Fruit fly (Drosophila melanogaster) whole organism, prepupa: ENCODE results near the gene CG7370.

Source experiments
- CG11294 ChIP-seq: fragments of 200-800 bp; sonication (Bioruptor generic); IDR thresholded peaks from 2 replicates; pipeline ENCODE4 v1.3.6; 2022; ENCODE audit warnings: missing biosample characterization, missing genetic modification characterization
- CG11762 ChIP-seq: fragments of 200-800 bp; sonication (Bioruptor generic); optimal IDR thresholded peaks from 3 replicates; lab custom pipeline; 2016; ENCODE audit warnings: missing biosample characterization, missing genetic modification characterization; ENCODE audit not compliant: insufficient read depth
- CG6163 ChIP-seq: fragments of 200-800 bp; sonication (Bioruptor generic); IDR thresholded peaks from 3 replicates; pipeline ENCODE4 v1.3.6; 2022; ENCODE audit warnings: missing biosample characterization, missing genetic modification characterization
- CG6854 ChIP-seq: fragments of 200-800 bp; sonication (Bioruptor generic); optimal IDR thresholded peaks from 2 replicates; lab custom pipeline; 2017; ENCODE audit warnings: missing biosample characterization, mild to moderate bottlenecking, missing genetic modification characterization
- CG8119 ChIP-seq: fragments of 200-800 bp; sonication (Bioruptor generic); IDR thresholded peaks from 3 replicates; pipeline ENCODE4 v1.3.6; 2022; ENCODE audit warnings: missing biosample characterization, missing genetic modification characterization
- achi ChIP-seq: fragments of 200-800 bp; sonication (Bioruptor generic); optimal IDR thresholded peaks from 3 replicates; lab custom pipeline; 2016; ENCODE audit warnings: missing biosample characterization, missing genetic modification characterization
- dac ChIP-seq: fragments of 200-800 bp; sonication (Bioruptor generic); optimal IDR thresholded peaks from 2 replicates; lab custom pipeline; 2017; ENCODE audit warnings: missing biosample characterization, mild to moderate bottlenecking, missing genetic modification characterization
- eg ChIP-seq: fragments of 200-800 bp; sonication (Bioruptor generic); IDR thresholded peaks from 3 replicates; pipeline ENCODE4 v1.3.6; 2022; ENCODE audit warnings: missing biosample characterization, missing genetic modification characterization
- ss ChIP-seq, 2 experiments: fragments of 200-800 bp; sonication (Bioruptor generic); optimal IDR thresholded peaks; 2 replicates in 1 of 2; 3 replicates in 1 of 2; lab custom pipeline; 2017 to 2018; ENCODE audit warnings: mild to moderate bottlenecking in 2 of 2, missing biosample characterization in 2 of 2, missing genetic modification characterization in 2 of 2, moderate library complexity in 1 of 2

dm6 chr3L:21819497-21819896 is 49.9 kb downstream of the CG7370 start:
- TF ChIP-seq CG11294 (no peak), CG8119 (no peak), dac (no peak), eg (GFP tag; lab: Robert Waterston, UW) (no peak), ss (GFP tag; optimal IDR thresholded peaks at IDR 0.05; lab: Kevin White, UChicago) (no peak), CG6163 (GFP tag; lab: Robert Waterston, UW) (no peak), CG6854 (GFP tag; lab: Kevin White, UChicago) (no peak), CG11762 (no peak), achi (GFP tag; lab: Kevin White, UChicago) (no peak)
